Worm (Caenorhabditis elegans): ENCODE results near the gene fbxa-53.
"Not testable (repeated sequence)": the region's sequence is repeated elsewhere in the genome, so short reads cannot be mapped to it uniquely, and the experiment has no call there.

fbxa-53 gene

ce11 chrX:1703840-1704239 is 14.5 kb downstream of the fbxa-53 start, which contains the start of gene C36C9.5:
Gene C36C9.5, minus strand, starts transcription at chrX:1703940.
- TF ChIP-seq ets-5 (GFP tag; IDR thresholded peaks at IDR 0.05) (no peak), hpl-2 (GFP tag; optimal IDR thresholded peaks at IDR 0.05) (no peak), ces-1 (GFP tag; optimal IDR thresholded peaks at IDR 0.05) (no peak), unc-130 (tag; optimal IDR thresholded peaks at IDR 0.05) (no peak), sup-37 (GFP tag; optimal IDR thresholded peaks at IDR 0.05) (no peak), irx-1 (tag; optimal IDR thresholded peaks at IDR 0.05) (no peak), mab-9 (GFP tag; IDR thresholded peaks at IDR 0.05) (no peak), pqm-1 (tag; optimal IDR thresholded peaks at IDR 0.05) (no peak), dpl-1 (GFP tag; optimal IDR thresholded peaks at IDR 0.05) (no peak), nhr-77 (tag; optimal IDR thresholded peaks at IDR 0.05) (no peak)

ce11 chrX:1703049-1703448 is 15.3 kb downstream of the fbxa-53 start:
- TF ChIP-seq ceh-90 (tag; optimal IDR thresholded peaks at IDR 0.05) (no peak), ceh-88 (GFP tag; IDR thresholded peaks at IDR 0.05) (no peak), nhr-77 (tag; optimal IDR thresholded peaks at IDR 0.05) (no peak), nhr-71 (tag; optimal IDR thresholded peaks at IDR 0.05) (no peak), efl-1 (optimal IDR thresholded peaks at IDR 0.05) (no peak), efl-1 (GFP tag; optimal IDR thresholded peaks at IDR 0.05 in 1 of 2) (no peak), nhr-90 (tag; optimal IDR thresholded peaks at IDR 0.05; ENCODE audit: poor library complexity) (no peak), nhr-85 (tag) (no peak), unc-86 (tag; optimal IDR thresholded peaks at IDR 0.05) (no peak)

DNA sequence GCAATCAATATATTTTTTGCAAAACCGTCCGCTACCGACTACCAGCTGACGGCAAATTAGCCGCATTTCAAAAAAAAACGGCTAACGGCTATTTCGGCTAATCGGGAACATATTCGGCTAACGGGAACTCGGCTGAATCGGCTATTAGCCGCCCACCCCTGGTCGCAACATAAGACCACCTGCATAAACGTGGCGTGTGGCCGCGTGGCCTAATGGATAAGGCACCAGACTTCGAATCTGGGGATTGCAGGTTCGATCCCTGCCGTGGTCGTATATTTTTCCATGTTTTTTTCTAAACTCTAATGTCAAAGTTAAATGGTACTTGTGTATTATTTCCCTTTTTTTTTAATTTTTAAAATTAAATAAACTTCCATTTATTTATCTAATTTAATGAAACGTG is 19.9 kb downstream of the fbxa-53 start:
- TF ChIP-seq fkh-10 (GFP tag; optimal IDR thresholded peaks at IDR 0.05) (no peak), nhr-20 (tag; optimal IDR thresholded peaks at IDR 0.05) (no peak), nhr-71 (tag; optimal IDR thresholded peaks at IDR 0.05) (no peak), lin-39 (tag; optimal IDR thresholded peaks at IDR 0.05) (no peak), jun-1 (tag; optimal IDR thresholded peaks at IDR 0.05) (no peak), tbx-2 (tag; optimal IDR thresholded peaks at IDR 0.05) (no peak), skn-1 (tag; optimal IDR thresholded peaks at IDR 0.05) (no peak), nhr-85 (tag) (no peak), nhr-90 (tag; optimal IDR thresholded peaks at IDR 0.05; ENCODE audit: poor library complexity) (no peak), mdl-1 (tag; optimal IDR thresholded peaks at IDR 0.05) (no peak), elt-2 (tag; optimal IDR thresholded peaks at IDR 0.05) (no peak), lsy-2 (tag; optimal IDR thresholded peaks at IDR 0.05) (no peak), mef-2 (tag; optimal IDR thresholded peaks at IDR 0.05) (no peak), pqm-1 (tag; optimal IDR thresholded peaks at IDR 0.05) (no peak), snu-23 (GFP tag; optimal IDR thresholded peaks at IDR 0.05) (no peak), tlp-1 (tag; optimal IDR thresholded peaks at IDR 0.05) (no peak), efl-1 (optimal IDR thresholded peaks at IDR 0.05) (no peak), efl-1 (GFP tag; optimal IDR thresholded peaks at IDR 0.05 in 1 of 2) (no peak)

DNA sequence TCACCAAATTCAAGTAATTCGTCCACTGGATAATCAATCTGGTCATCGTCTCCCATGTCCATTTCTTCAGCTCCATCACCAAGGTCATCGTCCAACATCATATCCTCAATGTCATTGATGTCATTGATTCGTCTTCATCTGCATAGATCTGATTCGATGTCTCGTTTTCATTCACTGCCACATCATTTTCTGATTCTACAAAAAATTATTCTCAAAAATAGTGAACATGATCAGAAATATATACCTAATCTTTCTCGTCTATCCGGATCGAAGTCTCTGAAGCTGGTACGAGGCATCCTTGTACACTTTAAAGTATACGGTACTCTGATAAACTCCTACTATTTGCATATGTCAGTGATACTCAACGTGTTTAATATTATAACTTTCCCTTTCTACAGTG is 21.5 kb downstream of the fbxa-53 start, which contains the start of gene C36C9.4:
Gene C36C9.4 (minus strand): TSS at position 101 of the 400 bp plus-strand sequence.
- not testable (repeated sequence) for TF ChIP-seq ztf-11 (tag; optimal IDR thresholded peaks at IDR 0.05); lir-3 (tag; optimal IDR thresholded peaks at IDR 0.05; ENCODE audit: poor library complexity); tbx-2 (tag; optimal IDR thresholded peaks at IDR 0.05)

ce11 chrX:1690894-1691293 is 27.5 kb downstream of the fbxa-53 start, which contains the start of gene C36C9.6:
Gene C36C9.6, minus strand, starts transcription at chrX:1690994.
- not testable (repeated sequence) for TF ChIP-seq nhr-85 (tag); fkh-10 (GFP tag; optimal IDR thresholded peaks at IDR 0.05); pax-3 (tag; optimal IDR thresholded peaks at IDR 0.05)

DNA sequence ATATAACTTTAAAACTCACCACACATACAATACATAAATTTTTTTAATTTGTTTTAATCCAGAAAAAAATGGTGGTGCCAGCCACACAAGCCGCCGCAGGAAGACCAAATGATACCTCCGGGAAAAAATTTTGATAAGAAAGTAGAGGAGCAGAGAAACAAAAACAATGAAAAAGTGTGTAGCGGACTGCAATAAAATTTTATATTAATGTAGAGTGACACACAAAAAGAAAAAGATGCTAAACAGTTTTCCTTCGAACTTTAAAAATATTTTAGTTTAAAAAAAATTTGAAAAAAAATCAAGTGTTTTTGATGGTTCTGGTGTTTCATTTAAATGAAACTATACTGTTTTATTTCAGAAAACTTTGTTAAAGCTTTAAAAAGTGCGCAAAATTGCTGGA is 28.4 kb downstream of the fbxa-53 start, which contains the start of gene C36C9.12:
Gene C36C9.12 (minus strand): TSS at position 101 of the 400 bp plus-strand sequence.
- TF ChIP-seq grh-1 (GFP tag; IDR thresholded peaks at IDR 0.05); nhr-19 (GFP tag; conservative IDR thresholded peaks at IDR 0.05); lsy-2 (tag; optimal IDR thresholded peaks at IDR 0.05): not testable (repeated sequence)
